Fruit fly (Drosophila melanogaster): ENCODE results near the gene Gapvd1.

Gapvd1 gene

dm6 chrX:11367783-11368509, 42.8 kb downstream of the Gapvd1 start, which contains the start of the genes hop and Tim8:
Gene hop, minus strand, starts transcription at chrX:11368098.
Gene Tim8, plus strand, starts transcription at chrX:11368445.
- peak; percentile 69 for TF ChIP-seq Myc (optimal IDR thresholded peaks at IDR 0.05)
- peak; percentile 12 for TF ChIP-seq Jra (GFP tag; optimal IDR thresholded peaks at IDR 0.05)
- no peak for TF ChIP-seq Rel (GFP tag; optimal IDR thresholded peaks at IDR 0.05)
- peak; percentile 14 for TF ChIP-seq Rel (tag; optimal IDR thresholded peaks at IDR 0.05)
- no peak for TF ChIP-seq CrebA (GFP tag; optimal IDR thresholded peaks at IDR 0.05; ENCODE audit: borderline replicate concordance)

dm6 chrX:11369374-11369773, 44.2 kb downstream of the Gapvd1 start, which contains the start of gene dlg1:
Gene dlg1, plus strand, starts transcription at chrX:11369665.
- no peak for TF ChIP-seq Hnf4 (GFP tag; optimal IDR thresholded peaks at IDR 0.05)
- TF ChIP-seq N (GFP tag; optimal IDR thresholded peaks at IDR 0.05): no peak
- TF ChIP-seq tai (GFP tag; optimal IDR thresholded peaks at IDR 0.05): no peak
- TF ChIP-seq brk (GFP tag; optimal IDR thresholded peaks at IDR 0.05): no peak
- TF ChIP-seq Sp1 (GFP tag; optimal IDR thresholded peaks at IDR 0.05): no peak
- TF ChIP-seq CG9705 (GFP tag; optimal IDR thresholded peaks at IDR 0.05): no peak
- TF ChIP-seq Dfd (GFP tag; optimal IDR thresholded peaks at IDR 0.05): no peak
- TF ChIP-seq pan (optimal IDR thresholded peaks at IDR 0.05): no peak
- TF ChIP-seq Abd-B (GFP tag; optimal IDR thresholded peaks at IDR 0.05): no peak
- no peak for TF ChIP-seq psq (GFP tag; optimal IDR thresholded peaks at IDR 0.05)
- no peak for TF ChIP-seq dsf (GFP tag; optimal IDR thresholded peaks at IDR 0.05; ENCODE audit: borderline replicate concordance)
- no peak for TF ChIP-seq Myc (optimal IDR thresholded peaks at IDR 0.05)
- no peak for TF ChIP-seq Dif (GFP tag; optimal IDR thresholded peaks at IDR 0.05; ENCODE audit: partially characterized antibody)
- TF ChIP-seq CrebA (GFP tag; optimal IDR thresholded peaks at IDR 0.05; ENCODE audit: borderline replicate concordance): no peak
- no peak for TF ChIP-seq Jra (GFP tag; optimal IDR thresholded peaks at IDR 0.05)

dm6 chrX:11370792-11371191, 45.6 kb downstream of the Gapvd1 start:
- no peak for TF ChIP-seq Rel (GFP tag; optimal IDR thresholded peaks at IDR 0.05)
- no peak for TF ChIP-seq Rel (tag; optimal IDR thresholded peaks at IDR 0.05)
- TF ChIP-seq Dfd (GFP tag; optimal IDR thresholded peaks at IDR 0.05): no peak
- TF ChIP-seq Sp1 (GFP tag; optimal IDR thresholded peaks at IDR 0.05): no peak
- TF ChIP-seq dl (GFP tag; optimal IDR thresholded peaks at IDR 0.05; ENCODE audit: insufficient read depth in 1 of 2, partially characterized antibody in 2 of 2): no peak
- peak; percentile 36 for TF ChIP-seq HLH106 (tag; optimal IDR thresholded peaks at IDR 0.05)
- peak in 1 of 2 experiments; percentile 40 for TF ChIP-seq foxo (GFP tag; optimal IDR thresholded peaks at IDR 0.05)
- no peak for TF ChIP-seq CG9705 (GFP tag; optimal IDR thresholded peaks at IDR 0.05)
- no peak for TF ChIP-seq brk (GFP tag; optimal IDR thresholded peaks at IDR 0.05)
- TF ChIP-seq CG32264 (GFP tag; optimal IDR thresholded peaks at IDR 0.05): no peak
- peak; percentile 26 for TF ChIP-seq fru (GFP tag; optimal IDR thresholded peaks at IDR 0.05)
- no peak for TF ChIP-seq Hr78 (GFP tag; optimal IDR thresholded peaks at IDR 0.05)
- no peak for TF ChIP-seq usp (GFP tag; optimal IDR thresholded peaks at IDR 0.05)
- no peak for TF ChIP-seq jim (GFP tag; optimal IDR thresholded peaks at IDR 0.05)
- no peak for TF ChIP-seq sv (GFP tag; optimal IDR thresholded peaks at IDR 0.05)

dm6 chrX:11371613-11372012, 46.4 kb downstream of the Gapvd1 start:
- TF ChIP-seq usp (GFP tag; optimal IDR thresholded peaks at IDR 0.05) (no peak), brk (GFP tag; optimal IDR thresholded peaks at IDR 0.05) (no peak), pan (optimal IDR thresholded peaks at IDR 0.05) (no peak), Hr83 (GFP tag; optimal IDR thresholded peaks at IDR 0.05; ENCODE audit: poor library complexity, severe bottlenecking) (no peak), HLH106 (tag; optimal IDR thresholded peaks at IDR 0.05) (no peak), N (GFP tag; optimal IDR thresholded peaks at IDR 0.05) (no peak)

dm6 chrX:11372764-11373712, 47.9 kb downstream of the Gapvd1 start:
- TF ChIP-seq Dif (GFP tag; optimal IDR thresholded peaks at IDR 0.05; ENCODE audit: partially characterized antibody) (no peak), N (GFP tag; optimal IDR thresholded peaks at IDR 0.05) (no peak), br (GFP tag; optimal IDR thresholded peaks at IDR 0.05) (no peak), pan (optimal IDR thresholded peaks at IDR 0.05) (no peak), psq (GFP tag; optimal IDR thresholded peaks at IDR 0.05) (no peak), HLH106 (tag; optimal IDR thresholded peaks at IDR 0.05) (peak; percentile 24)

All from whole organism, wandering third instar larva.